Fruit fly (Drosophila melanogaster): ENCODE data around the gene CG14689.
A peak's percentile ranks its signal among the peaks of the same experiment; 100 is the strongest.

Gene CG14689

DNA sequence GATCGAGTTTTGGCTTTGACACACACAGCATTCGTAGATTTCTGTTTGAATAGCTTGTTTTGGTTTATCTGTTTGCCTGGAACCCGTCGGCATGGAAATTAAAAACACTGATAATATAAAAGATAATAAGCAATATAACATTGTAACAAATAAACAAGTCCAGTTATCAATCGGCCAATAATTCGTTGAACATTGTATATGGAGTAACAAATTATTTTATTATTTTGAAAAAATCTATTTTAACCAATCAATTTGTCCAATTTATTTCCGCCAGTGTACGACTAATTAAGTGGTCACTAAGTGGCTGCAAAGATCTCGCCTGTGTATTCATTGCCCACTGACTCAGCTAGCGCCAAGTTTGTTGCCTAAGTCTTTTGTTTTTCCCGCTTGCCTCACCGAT lies 22.2 kb downstream of the CG14689 start:
- TF ChIP-seq Jra (GFP tag; optimal IDR thresholded peaks at IDR 0.05) = no peak
- TF ChIP-seq Mio (GFP tag; optimal IDR thresholded peaks at IDR 0.05) = no peak
- no peak for TF ChIP-seq dl (GFP tag; optimal IDR thresholded peaks at IDR 0.05; ENCODE audit: insufficient read depth in 1 of 2, partially characterized antibody in 2 of 2)
- TF ChIP-seq Sp1 (GFP tag; optimal IDR thresholded peaks at IDR 0.05) = no peak
- no peak for TF ChIP-seq Hnf4 (GFP tag; optimal IDR thresholded peaks at IDR 0.05)
- no peak for TF ChIP-seq lola (GFP tag; optimal IDR thresholded peaks at IDR 0.05)

DNA sequence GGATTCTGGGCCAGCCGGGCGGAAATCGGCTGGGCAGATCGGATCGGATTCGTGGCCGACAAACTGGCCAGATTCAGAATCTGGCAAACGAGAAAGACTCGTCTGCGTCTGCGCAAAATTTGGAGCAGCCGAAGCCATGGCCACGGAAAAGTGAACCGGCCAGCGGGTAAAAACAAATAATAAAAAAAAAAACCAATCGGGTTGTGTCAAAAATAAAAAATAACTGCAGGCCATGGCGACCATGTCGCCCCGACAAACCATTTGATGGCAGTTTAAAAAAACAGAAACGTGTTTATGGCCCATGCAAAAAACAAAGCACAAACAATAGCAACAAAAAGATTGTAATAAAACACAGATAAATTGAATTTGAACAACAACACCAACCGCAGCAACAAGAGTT lies 22.9 kb downstream of the CG14689 start:
- no peak for TF ChIP-seq Hnf4 (GFP tag; optimal IDR thresholded peaks at IDR 0.05)
- no peak for TF ChIP-seq dsf (GFP tag; optimal IDR thresholded peaks at IDR 0.05; ENCODE audit: borderline replicate concordance)
- no peak for TF ChIP-seq Dfd (GFP tag; optimal IDR thresholded peaks at IDR 0.05)
- TF ChIP-seq foxo (GFP tag; optimal IDR thresholded peaks at IDR 0.05) = no peak
- TF ChIP-seq tai (GFP tag; optimal IDR thresholded peaks at IDR 0.05) = no peak
- no peak for TF ChIP-seq Vsx2 (GFP tag; optimal IDR thresholded peaks at IDR 0.05; ENCODE audit: partially characterized antibody)
- TF ChIP-seq lola (GFP tag; optimal IDR thresholded peaks at IDR 0.05) = no peak
- no peak for TF ChIP-seq pan (optimal IDR thresholded peaks at IDR 0.05)
- TF ChIP-seq Rel (GFP tag; optimal IDR thresholded peaks at IDR 0.05) = no peak
- TF ChIP-seq Rel (tag; optimal IDR thresholded peaks at IDR 0.05) = no peak
- TF ChIP-seq ey (GFP tag; optimal IDR thresholded peaks at IDR 0.05) = no peak
- TF ChIP-seq Hr78 (GFP tag; optimal IDR thresholded peaks at IDR 0.05) = no peak
- no peak for TF ChIP-seq Myc (optimal IDR thresholded peaks at IDR 0.05)

DNA sequence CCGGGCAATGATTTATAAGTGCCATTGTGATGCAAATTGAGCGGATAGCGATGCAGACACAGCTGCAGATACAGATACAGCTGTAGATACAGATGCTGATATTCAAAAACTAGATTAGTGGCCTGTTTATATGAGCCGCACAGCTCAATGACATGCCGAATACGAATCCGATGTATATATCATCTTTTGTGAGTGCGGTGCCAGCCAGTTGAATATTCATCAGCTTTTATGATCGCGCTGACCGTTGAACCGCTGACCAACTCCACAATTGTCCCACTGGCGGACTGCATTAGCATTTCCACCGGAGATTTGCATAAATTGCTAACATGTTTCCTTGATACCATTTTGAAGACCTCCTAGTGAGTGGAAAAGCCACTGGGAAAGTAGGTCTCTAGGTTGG lies 23.7 kb downstream of the CG14689 start:
- TF ChIP-seq pan (optimal IDR thresholded peaks at IDR 0.05) = no peak
- no peak for TF ChIP-seq CrebA (GFP tag; optimal IDR thresholded peaks at IDR 0.05; ENCODE audit: borderline replicate concordance)
- TF ChIP-seq Myc (optimal IDR thresholded peaks at IDR 0.05) = no peak
- TF ChIP-seq lola (GFP tag; optimal IDR thresholded peaks at IDR 0.05) = no peak
- TF ChIP-seq dsf (GFP tag; optimal IDR thresholded peaks at IDR 0.05; ENCODE audit: borderline replicate concordance) = no peak
- no peak for TF ChIP-seq HLH106 (tag; optimal IDR thresholded peaks at IDR 0.05)
- no peak for TF ChIP-seq foxo (GFP tag; optimal IDR thresholded peaks at IDR 0.05)
- no peak for TF ChIP-seq ey (GFP tag; optimal IDR thresholded peaks at IDR 0.05)
- no peak for TF ChIP-seq Rel (GFP tag; optimal IDR thresholded peaks at IDR 0.05)
- no peak for TF ChIP-seq Rel (tag; optimal IDR thresholded peaks at IDR 0.05)
- no peak for TF ChIP-seq brk (GFP tag; optimal IDR thresholded peaks at IDR 0.05)
- TF ChIP-seq Hr83 (GFP tag; optimal IDR thresholded peaks at IDR 0.05; ENCODE audit: poor library complexity, severe bottlenecking) = no peak
- TF ChIP-seq Hnf4 (GFP tag; optimal IDR thresholded peaks at IDR 0.05) = no peak
- TF ChIP-seq GATAd (GFP tag; optimal IDR thresholded peaks at IDR 0.05) = no peak
- TF ChIP-seq OdsH (GFP tag; optimal IDR thresholded peaks at IDR 0.05) = no peak

DNA sequence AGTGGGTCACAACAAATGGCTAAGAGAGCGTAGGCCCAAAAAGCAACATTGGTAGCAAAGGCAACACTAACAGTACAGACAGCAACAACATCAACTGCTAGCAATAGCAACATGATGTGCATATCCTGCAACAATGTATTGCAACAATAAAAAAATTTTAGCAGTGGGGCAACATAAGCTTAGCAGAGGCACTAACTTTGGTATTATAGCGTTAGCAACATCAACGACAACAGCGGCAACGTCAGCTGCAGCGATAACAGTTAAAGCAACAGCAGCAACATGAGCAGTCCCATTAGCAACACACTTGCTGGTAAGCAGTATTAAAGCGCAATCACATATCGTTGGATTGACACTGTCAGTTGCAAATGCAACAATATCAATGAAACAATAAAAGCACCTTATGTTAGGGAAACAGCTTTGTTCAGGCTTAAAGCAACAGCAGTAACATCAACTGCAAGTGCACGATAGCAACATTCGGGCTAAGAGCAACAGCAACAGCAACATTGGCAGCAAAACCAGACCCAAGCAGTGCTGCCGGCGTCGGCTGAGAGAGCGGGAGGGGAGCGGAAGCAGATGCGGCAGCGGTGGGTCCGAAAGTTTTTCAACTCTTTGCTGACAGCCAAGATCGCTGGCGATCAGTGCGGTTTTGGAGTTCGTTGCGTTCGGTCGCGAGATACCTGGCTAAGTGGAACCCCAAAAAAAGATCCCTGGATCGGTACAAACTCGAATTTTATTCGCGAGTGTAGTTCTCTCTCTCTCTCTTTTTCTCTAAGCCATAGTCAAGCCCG lies 24.5 kb downstream of the CG14689 start, which contains the start of gene Skel:
TSS of gene Skel (plus strand) at position 637 of the 788 bp plus-strand sequence.
- peak; percentile 34 for TF ChIP-seq Vsx2 (GFP tag; optimal IDR thresholded peaks at IDR 0.05; ENCODE audit: partially characterized antibody)
- TF ChIP-seq fru (GFP tag; optimal IDR thresholded peaks at IDR 0.05) = no peak
- peak in 1 of 2 experiments; percentile 14 for TF ChIP-seq dl (GFP tag; optimal IDR thresholded peaks at IDR 0.05; ENCODE audit: insufficient read depth in 1 of 2, partially characterized antibody in 2 of 2)
- peak; percentile 75 for TF ChIP-seq Dif (GFP tag; optimal IDR thresholded peaks at IDR 0.05; ENCODE audit: partially characterized antibody)
- peak; percentile 3 for TF ChIP-seq h (GFP tag; optimal IDR thresholded peaks at IDR 0.05)

DNA sequence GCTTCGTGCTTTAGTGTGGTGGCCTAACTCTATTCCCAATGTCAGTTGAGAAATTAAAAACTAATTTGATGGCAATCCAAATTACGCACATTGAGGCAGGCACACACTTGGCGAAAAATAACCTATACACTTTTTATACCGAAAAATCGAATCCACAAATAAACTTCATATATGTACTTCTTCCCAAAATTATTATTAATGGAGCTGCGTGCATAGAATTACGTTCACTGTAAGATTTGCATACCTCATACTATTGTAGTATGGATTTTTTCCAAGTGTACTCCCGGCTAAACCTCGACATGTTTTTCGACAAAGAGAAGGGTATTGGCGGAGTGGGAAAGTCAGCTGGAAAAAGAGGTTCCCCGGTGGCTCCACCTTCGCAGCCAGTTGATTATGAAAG lies 26.8 kb downstream of the CG14689 start:
- TF ChIP-seq dsf (GFP tag; optimal IDR thresholded peaks at IDR 0.05; ENCODE audit: borderline replicate concordance) (no peak), Vsx2 (GFP tag; optimal IDR thresholded peaks at IDR 0.05; ENCODE audit: partially characterized antibody) (no peak), Hr83 (GFP tag; optimal IDR thresholded peaks at IDR 0.05; ENCODE audit: poor library complexity, severe bottlenecking) (no peak), sv (GFP tag; optimal IDR thresholded peaks at IDR 0.05) (peak; percentile 19), foxo (GFP tag; optimal IDR thresholded peaks at IDR 0.05) (peak in 1 of 2 experiments; percentile 36), h (GFP tag; optimal IDR thresholded peaks at IDR 0.05) (peak; percentile 41), HLH106 (tag; optimal IDR thresholded peaks at IDR 0.05) (no peak), jim (GFP tag; optimal IDR thresholded peaks at IDR 0.05) (no peak), fru (GFP tag; optimal IDR thresholded peaks at IDR 0.05) (peak; percentile 53)

Measured in whole organism, wandering third instar larva.